Worm (Caenorhabditis elegans) whole organism, early embryonic: ENCODE data around the gene aptf-3.

Experiments
- B0310.2 ChIP-seq: sonication (generic microtip); optimal IDR thresholded peaks from 2 replicates; lab custom pipeline; 2016; ENCODE audit warnings: mild to moderate bottlenecking, missing genetic modification characterization, missing compliant biosample characterization
- F13C5.2 ChIP-seq: sonication (generic microtip); optimal IDR thresholded peaks from 2 replicates; lab custom pipeline; 2017; ENCODE audit warnings: mild to moderate bottlenecking, missing genetic modification characterization, inconsistent platforms, missing compliant biosample characterization
- aly-1 ChIP-seq: sonication (generic microtip); optimal IDR thresholded peaks from 2 replicates; lab custom pipeline; 2016; ENCODE audit warnings: missing genetic modification characterization, missing compliant biosample characterization
- ama-1 ChIP-seq: fragments of 150-350 bp; optimal IDR thresholded peaks from 2 replicates; lab custom pipeline; 2014
- ceh-13 ChIP-seq: fragments of 200-800 bp; sonication (Bioruptor generic); optimal IDR thresholded peaks from 2 replicates; lab custom pipeline; 2018; ENCODE audit warnings: mild to moderate bottlenecking, missing genetic modification characterization, missing compliant biosample characterization
- ceh-36 ChIP-seq: sonication (generic microtip); optimal IDR thresholded peaks from 2 replicates; lab custom pipeline; 2016; ENCODE audit warnings: missing genetic modification characterization, inconsistent platforms, missing compliant biosample characterization
- ets-7 ChIP-seq: sonication (generic microtip); optimal IDR thresholded peaks from 2 replicates; lab custom pipeline; 2016; ENCODE audit warnings: missing genotype, missing genetic modification characterization, missing compliant biosample characterization
- flt-1 ChIP-seq: fragments of 200-800 bp; sonication (Bioruptor generic); IDR thresholded peaks from 2 replicates; pipeline ENCODE4 v1.3.6; 2022; ENCODE audit warnings: missing genetic modification characterization, missing compliant biosample characterization
- hmbx-1 ChIP-seq: sonication (generic microtip); optimal IDR thresholded peaks from 2 replicates; lab custom pipeline; 2016; ENCODE audit warnings: mild to moderate bottlenecking, missing genetic modification characterization, missing compliant biosample characterization
- hmg-4 ChIP-seq: fragments of 200-800 bp; sonication (Bioruptor generic); optimal IDR thresholded peaks from 2 replicates; lab custom pipeline; 2018; ENCODE audit warnings: mild to moderate bottlenecking, missing genetic modification characterization, missing compliant biosample characterization
- hnd-1 ChIP-seq: sonication (generic microtip); optimal IDR thresholded peaks from 2 replicates; lab custom pipeline; 2016; ENCODE audit warnings: missing genetic modification characterization, missing compliant biosample characterization
- pes-1 ChIP-seq: fragments of 200-800 bp; sonication (Bioruptor generic); IDR thresholded peaks from 2 replicates; pipeline ENCODE4 v1.3.6; 2022; ENCODE audit warnings: missing genetic modification reagents, missing genetic modification characterization, missing compliant biosample characterization
- scrt-1 ChIP-seq: fragments of 200-800 bp; sonication (Bioruptor generic); IDR thresholded peaks from 2 replicates; pipeline ENCODE4 v1.3.6; 2022; ENCODE audit warnings: missing genetic modification characterization, missing compliant biosample characterization
- sea-1 ChIP-seq: fragments of 200-800 bp; sonication (Bioruptor generic); conservative IDR thresholded peaks from 2 replicates; pipeline ENCODE4 v1.3.6; 2022; ENCODE audit warnings: missing genetic modification characterization, missing compliant biosample characterization
- tbx-11 ChIP-seq: fragments of 200-800 bp; sonication (Bioruptor generic); IDR thresholded peaks from 2 replicates; pipeline ENCODE4 v1.3.6; 2022; ENCODE audit warnings: missing genetic modification characterization, missing compliant biosample characterization
- tbx-37 ChIP-seq: fragments of 200-800 bp; sonication (Bioruptor generic); conservative IDR thresholded peaks from 2 replicates; pipeline ENCODE4 v1.3.6; 2022; ENCODE audit warnings: missing genetic modification reagents, missing genetic modification characterization, missing compliant biosample characterization
- tra-4 ChIP-seq: sonication (generic microtip); optimal IDR thresholded peaks from 2 replicates; lab custom pipeline; 2017; ENCODE audit warnings: missing genetic modification characterization, missing compliant biosample characterization

The aptf-3 gene

DNA sequence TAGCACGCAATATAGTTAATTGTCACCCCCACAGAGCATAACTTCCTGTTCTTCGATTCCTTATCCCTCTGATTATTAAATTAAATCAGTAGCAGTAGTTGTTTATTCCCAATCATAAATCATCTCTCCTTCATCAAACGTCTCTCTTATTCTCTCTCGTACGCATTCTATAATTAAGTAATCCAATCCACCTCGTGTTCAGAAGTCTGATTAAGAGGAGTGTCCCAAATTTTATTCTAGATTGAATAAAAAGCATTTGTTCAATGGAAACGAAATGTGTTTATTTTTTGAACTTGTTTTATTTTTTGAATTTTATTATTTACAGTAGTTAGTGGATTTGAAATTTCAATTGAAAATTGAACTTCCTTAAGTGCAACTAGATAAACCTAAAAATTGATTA, 17.3 kb downstream of the aptf-3 start:
- no peak for TF ChIP-seq ceh-13 (GFP tag; lab: Kevin White, UChicago)
- no peak for TF ChIP-seq aly-1 (tag; lab: Kevin White, UChicago)
- no peak for TF ChIP-seq flt-1 (GFP tag; lab: Robert Waterston, UW)
- TF ChIP-seq ama-1 (lab: Kevin White, UChicago) = no peak
- no peak for TF ChIP-seq pes-1 (GFP tag; lab: Robert Waterston, UW)
- no peak for TF ChIP-seq hmg-4 (GFP tag; lab: Kevin White, UChicago)
- no peak for TF ChIP-seq ets-7 (tag; lab: Kevin White, UChicago)
- no peak for TF ChIP-seq tbx-11 (GFP tag; lab: Robert Waterston, UW)
- no peak for TF ChIP-seq tbx-37 (GFP tag; lab: Robert Waterston, UW)
- TF ChIP-seq F13C5.2 (tag; lab: Kevin White, UChicago) = no peak
- TF ChIP-seq ceh-36 (tag; lab: Kevin White, UChicago) = no peak
- no peak for TF ChIP-seq hnd-1 (tag; lab: Kevin White, UChicago)
- TF ChIP-seq sea-1 (GFP tag; lab: Robert Waterston, UW) = no peak
- TF ChIP-seq tra-4 = no peak
- no peak for TF ChIP-seq B0310.2 (tag; lab: Kevin White, UChicago)
- TF ChIP-seq scrt-1 (GFP tag; lab: Robert Waterston, UW) = no peak
- no peak for TF ChIP-seq hmbx-1 (tag; lab: Kevin White, UChicago)

DNA sequence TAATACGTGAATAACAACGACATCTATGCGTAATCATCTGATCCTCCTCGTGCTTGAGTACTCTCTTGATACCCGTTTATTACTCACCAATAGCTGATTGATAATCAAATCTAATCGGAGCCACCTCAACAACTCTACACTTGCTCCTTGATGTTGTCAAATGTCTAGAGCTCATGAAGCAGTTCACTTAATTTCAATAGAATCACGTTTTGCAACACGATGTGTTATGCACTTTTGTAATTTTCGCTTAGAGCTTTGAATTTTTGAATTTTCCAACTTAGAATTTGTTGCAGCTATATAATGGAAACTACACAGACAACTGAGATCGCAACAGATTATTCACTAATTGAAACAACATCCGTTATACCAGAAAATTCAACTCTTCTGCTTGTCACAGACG, 18.5 kb downstream of the aptf-3 start, which contains the start of gene T22C8.1:
TSS of gene T22C8.1 (plus strand) at position 301 of the 400 bp plus-strand sequence.
- no peak for TF ChIP-seq scrt-1 (GFP tag; lab: Robert Waterston, UW)
- no peak for TF ChIP-seq flt-1 (GFP tag; lab: Robert Waterston, UW)
- TF ChIP-seq aly-1 (tag; lab: Kevin White, UChicago) = no peak
- TF ChIP-seq hnd-1 (tag; lab: Kevin White, UChicago) = no peak
- TF ChIP-seq hmbx-1 (tag; lab: Kevin White, UChicago) = no peak
- TF ChIP-seq tbx-11 (GFP tag; lab: Robert Waterston, UW) = no peak
- TF ChIP-seq ceh-36 (tag; lab: Kevin White, UChicago) = no peak
- no peak for TF ChIP-seq tra-4
- no peak for TF ChIP-seq hmg-4 (GFP tag; lab: Kevin White, UChicago)
- TF ChIP-seq ama-1 (lab: Kevin White, UChicago) = no peak
- no peak for TF ChIP-seq ets-7 (tag; lab: Kevin White, UChicago)

DNA sequence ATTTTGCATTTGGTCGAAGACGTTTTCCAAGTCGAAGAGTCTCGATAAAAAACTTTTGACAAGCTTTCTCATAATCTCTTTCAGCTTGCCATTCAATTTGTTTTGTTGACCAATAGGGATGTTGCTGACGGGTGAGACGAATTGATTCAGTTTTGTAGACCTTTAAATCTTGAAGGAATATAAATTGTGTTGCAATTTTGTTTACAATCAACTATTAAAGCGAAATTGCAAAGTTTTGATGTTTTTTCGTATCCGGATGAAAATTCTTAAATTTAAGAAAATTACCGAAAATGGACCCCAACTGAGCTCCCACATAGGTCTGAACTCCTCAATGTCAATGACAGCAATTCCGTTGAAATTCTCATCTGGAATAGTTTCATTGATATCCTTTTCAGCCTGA, 22.2 kb downstream of the aptf-3 start:
- TF ChIP-seq ama-1 (lab: Kevin White, UChicago) = no peak
- no peak for TF ChIP-seq scrt-1 (GFP tag; lab: Robert Waterston, UW)
- TF ChIP-seq B0310.2 (tag; lab: Kevin White, UChicago) = no peak
- TF ChIP-seq hmg-4 (GFP tag; lab: Kevin White, UChicago) = no peak
- TF ChIP-seq ceh-13 (GFP tag; lab: Kevin White, UChicago) = no peak
- no peak for TF ChIP-seq hmbx-1 (tag; lab: Kevin White, UChicago)
- TF ChIP-seq tbx-37 (GFP tag; lab: Robert Waterston, UW) = no peak

DNA sequence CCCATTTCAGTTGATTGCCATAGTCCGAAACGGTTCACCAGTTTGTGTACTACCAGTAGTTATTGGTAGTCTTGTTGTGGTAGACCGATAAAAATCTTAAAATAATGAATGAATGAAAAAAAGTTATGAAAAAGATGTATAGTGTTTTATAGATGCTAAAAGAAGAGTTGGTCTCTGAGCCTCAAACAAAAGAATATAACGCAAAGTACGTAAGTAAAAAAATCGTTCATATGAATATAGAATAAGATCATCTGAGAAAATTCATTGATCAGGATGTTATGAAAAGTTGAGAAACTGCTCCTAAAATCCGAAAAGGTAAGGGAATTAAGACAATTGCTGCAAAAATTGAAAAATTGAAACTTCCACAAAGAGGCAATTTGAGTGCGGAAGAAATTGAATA, 23.5 kb downstream of the aptf-3 start, which contains the start of gene chhy-1:
TSS of gene chhy-1 (minus strand) at position 101 of the 400 bp plus-strand sequence.
- TF ChIP-seq scrt-1 (GFP tag; lab: Robert Waterston, UW) = no peak

DNA sequence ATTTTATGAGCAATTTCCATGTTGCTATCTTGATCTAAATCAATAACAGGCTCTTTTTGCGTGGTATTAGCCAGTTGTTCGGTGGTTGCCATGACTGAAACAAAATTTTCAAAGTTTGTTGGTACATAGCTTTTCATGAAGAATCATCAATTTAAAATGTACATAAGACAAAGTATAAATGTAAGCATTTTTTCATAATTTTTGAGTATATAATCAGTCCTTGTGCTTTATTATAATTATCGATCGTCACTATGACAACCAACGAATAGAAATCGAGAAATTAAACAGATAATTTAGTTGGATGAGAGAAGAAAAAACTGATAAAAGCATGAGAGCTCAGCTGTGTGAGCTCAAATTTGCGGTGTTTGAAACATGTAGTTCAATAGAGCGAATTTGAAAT, 27.9 kb downstream of the aptf-3 start, which contains the start of gene T22C8.3:
TSS of gene T22C8.3 (minus strand) at position 101 of the 400 bp plus-strand sequence.
- no peak for TF ChIP-seq hmg-4 (GFP tag; lab: Kevin White, UChicago)
- TF ChIP-seq sea-1 (GFP tag; lab: Robert Waterston, UW) = no peak
- TF ChIP-seq ama-1 (lab: Kevin White, UChicago) = no peak
- TF ChIP-seq hmbx-1 (tag; lab: Kevin White, UChicago) = no peak
- no peak for TF ChIP-seq pes-1 (GFP tag; lab: Robert Waterston, UW)
- no peak for TF ChIP-seq F13C5.2 (tag; lab: Kevin White, UChicago)
- no peak for TF ChIP-seq aly-1 (tag; lab: Kevin White, UChicago)
- no peak for TF ChIP-seq ets-7 (tag; lab: Kevin White, UChicago)
- no peak for TF ChIP-seq B0310.2 (tag; lab: Kevin White, UChicago)
- no peak for TF ChIP-seq tbx-37 (GFP tag; lab: Robert Waterston, UW)
- no peak for TF ChIP-seq tbx-11 (GFP tag; lab: Robert Waterston, UW)

DNA sequence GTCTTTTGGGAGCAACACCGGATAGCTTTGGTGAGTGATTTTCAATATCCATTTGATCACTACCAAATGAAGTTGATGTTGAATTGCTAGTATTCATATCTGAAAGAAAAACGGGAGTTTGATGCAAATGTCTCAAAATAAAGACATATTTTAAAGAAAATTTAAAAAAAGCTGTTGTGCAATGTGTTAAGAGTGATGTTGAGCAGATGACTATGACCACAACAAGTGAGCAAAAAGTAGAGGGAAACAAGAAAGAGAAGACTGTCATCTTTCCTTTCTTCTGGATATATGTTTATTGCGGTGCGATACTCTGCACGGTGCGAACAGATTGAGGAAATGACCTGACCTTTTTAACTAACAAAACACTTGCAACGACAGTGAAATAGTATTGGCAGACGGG, 29.4 kb downstream of the aptf-3 start, which contains the start of gene T22C8.4:
TSS of gene T22C8.4 (minus strand) at position 101 of the 400 bp plus-strand sequence.
- TF ChIP-seq hmbx-1 (tag; lab: Kevin White, UChicago) = no peak
- no peak for TF ChIP-seq ets-7 (tag; lab: Kevin White, UChicago)
- TF ChIP-seq pes-1 (GFP tag; lab: Robert Waterston, UW) = no peak
- TF ChIP-seq scrt-1 (GFP tag; lab: Robert Waterston, UW) = no peak
- no peak for TF ChIP-seq ama-1 (lab: Kevin White, UChicago)
- no peak for TF ChIP-seq aly-1 (tag; lab: Kevin White, UChicago)

DNA sequence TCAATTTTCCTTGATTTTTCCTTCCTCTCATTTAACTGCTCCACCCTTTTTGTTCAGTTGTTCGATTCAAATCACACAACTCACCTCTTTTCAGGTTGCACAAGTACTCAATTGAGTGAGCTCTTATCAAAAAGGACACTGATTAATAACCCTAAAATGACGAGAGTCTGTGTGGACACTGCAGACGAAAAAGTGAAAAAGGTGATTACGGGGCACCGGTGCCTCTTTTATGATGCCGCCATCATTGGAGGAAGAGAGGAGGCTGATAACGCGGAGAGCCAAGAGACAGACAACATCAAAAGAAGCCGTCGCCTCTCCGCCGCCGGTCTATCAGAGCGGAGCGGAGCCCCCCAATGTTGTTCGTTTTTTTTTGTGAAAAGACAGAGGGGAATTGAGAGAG, 31.2 kb downstream of the aptf-3 start, which contains the start of gene sptf-2:
TSS of gene sptf-2 (plus strand) at position 297 of the 400 bp plus-strand sequence.
- TF ChIP-seq ceh-13 (GFP tag; lab: Kevin White, UChicago) (no peak), ets-7 (tag; lab: Kevin White, UChicago) (no peak), B0310.2 (tag; lab: Kevin White, UChicago) (no peak), tra-4 (no peak), scrt-1 (GFP tag; lab: Robert Waterston, UW) (no peak)

DNA sequence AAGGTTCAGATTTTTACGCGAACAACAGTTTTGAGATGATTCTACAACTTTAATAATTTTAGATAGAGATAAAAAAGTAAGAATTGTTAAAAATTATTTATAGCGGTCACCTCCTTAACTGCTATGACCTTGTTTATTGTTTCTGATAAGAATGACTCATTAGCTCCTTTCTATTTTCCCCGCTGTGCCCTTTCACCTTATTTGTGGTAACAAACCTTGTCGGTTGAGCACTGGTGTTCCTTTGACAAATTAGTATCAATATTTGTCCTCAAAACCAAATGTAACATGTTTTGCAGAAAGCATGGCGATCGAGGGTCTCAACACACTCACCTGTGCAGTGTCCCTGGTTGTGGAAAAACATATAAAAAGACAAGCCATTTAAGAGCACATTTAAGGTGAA, 32.6 kb downstream of the aptf-3 start:
- TF ChIP-seq hmg-4 (GFP tag; lab: Kevin White, UChicago) (no peak), B0310.2 (tag; lab: Kevin White, UChicago) (no peak), F13C5.2 (tag; lab: Kevin White, UChicago) (no peak), tbx-11 (GFP tag; lab: Robert Waterston, UW) (no peak), aly-1 (tag; lab: Kevin White, UChicago) (no peak), hmbx-1 (tag; lab: Kevin White, UChicago) (no peak), tbx-37 (GFP tag; lab: Robert Waterston, UW) (no peak), flt-1 (GFP tag; lab: Robert Waterston, UW) (no peak), ceh-36 (tag; lab: Kevin White, UChicago) (no peak), scrt-1 (GFP tag; lab: Robert Waterston, UW) (no peak), tra-4 (no peak), hnd-1 (tag; lab: Kevin White, UChicago) (no peak), ceh-13 (GFP tag; lab: Kevin White, UChicago) (no peak), sea-1 (GFP tag; lab: Robert Waterston, UW) (no peak), ets-7 (tag; lab: Kevin White, UChicago) (no peak), ama-1 (lab: Kevin White, UChicago) (no peak), pes-1 (GFP tag; lab: Robert Waterston, UW) (no peak)
